Worm (Caenorhabditis elegans) whole organism, L4 larva: ENCODE data around the gene T06F4.1.
A peak's percentile ranks its signal among the peaks of the same experiment; 100 is the strongest.

Experiments used
- F26F4.8 ChIP-seq: fragments of 200-800 bp; sonication (Bioruptor generic); conservative IDR thresholded peaks from 2 replicates; pipeline ENCODE4 v1.3.6; 2022; ENCODE audit warnings: missing genetic modification characterization, missing compliant biosample characterization
- F49E8.2 ChIP-seq: sonication (generic microtip); optimal IDR thresholded peaks from 2 replicates; lab custom pipeline; 2016; ENCODE audit warnings: missing compliant biosample characterization, mild to moderate bottlenecking, missing genetic modification characterization, borderline replicate concordance
- Y105C5A.15 ChIP-seq: fragments of 200-800 bp; sonication (Bioruptor generic); IDR thresholded peaks from 2 replicates; pipeline ENCODE4 v1.3.6; 2022; ENCODE audit warnings: missing genetic modification characterization, missing compliant biosample characterization
- Y48G9A.11 ChIP-seq: fragments of 200-800 bp; sonication (Bioruptor generic); IDR thresholded peaks from 2 replicates; pipeline ENCODE4 v1.3.6; 2022; ENCODE audit warnings: missing genetic modification reagents, missing genetic modification characterization, missing compliant biosample characterization
- Y5F2A.4 ChIP-seq: fragments of 200-800 bp; sonication (Bioruptor generic); optimal IDR thresholded peaks from 2 replicates; lab custom pipeline; 2018; ENCODE audit warnings: mild to moderate bottlenecking, missing genetic modification characterization, missing compliant biosample characterization
- ZK337.2 ChIP-seq: fragments of 200-800 bp; sonication (Bioruptor generic); IDR thresholded peaks from 2 replicates; pipeline ENCODE4 v1.3.6; 2022; ENCODE audit warnings: missing genetic modification reagents, missing genetic modification characterization, missing compliant biosample characterization
- ama-1 ChIP-seq: fragments of 150-350 bp; optimal IDR thresholded peaks from 2 replicates; lab custom pipeline; 2014; ENCODE audit warnings: inconsistent platforms, mixed read lengths
- arid-1 ChIP-seq: fragments of 200-800 bp; sonication (Bioruptor generic); conservative IDR thresholded peaks from 2 replicates; pipeline ENCODE4 v1.3.6; 2022; ENCODE audit warnings: missing genetic modification reagents, missing genetic modification characterization, missing compliant biosample characterization
- ceh-32 ChIP-seq: sonication (generic microtip); optimal IDR thresholded peaks from 2 replicates; lab custom pipeline; 2016; ENCODE audit warnings: mild to moderate bottlenecking, missing genetic modification characterization, missing compliant biosample characterization; ENCODE audit not compliant: poor library complexity
- cey-2 ChIP-seq: sonication (generic microtip); optimal IDR thresholded peaks from 3 replicates; lab custom pipeline; 2017; ENCODE audit warnings: missing genetic modification characterization, mild to moderate bottlenecking, missing compliant biosample characterization, antibody characterized with exemption, borderline replicate concordance; ENCODE audit not compliant: insufficient read depth
- daf-16 ChIP-seq, 3 experiments: sonication (generic microtip); optimal IDR thresholded peaks; 2 replicates each; lab custom pipeline; 2016 to 2017; ENCODE audit warnings: missing genetic modification characterization in 3 of 3, missing genetic modification reagents in 3 of 3, mild to moderate bottlenecking in 2 of 3, missing compliant biosample characterization in 2 of 3, missing biosample characterization in 1 of 3, moderate library complexity in 1 of 3
- daf-19 ChIP-seq: fragments of 200-800 bp; sonication (Bioruptor generic); conservative IDR thresholded peaks from 2 replicates; pipeline ENCODE4 v1.3.6; 2022; ENCODE audit warnings: missing genetic modification characterization, missing compliant biosample characterization
- daf-8 ChIP-seq: fragments of 200-800 bp; sonication (Bioruptor generic); IDR thresholded peaks from 2 replicates; pipeline ENCODE4 v1.3.6; 2022; ENCODE audit warnings: missing genetic modification characterization, missing compliant biosample characterization
- dmd-6 ChIP-seq: fragments of 200-800 bp; sonication (Bioruptor generic); IDR thresholded peaks from 2 replicates; pipeline ENCODE4 v1.3.6; 2022; ENCODE audit warnings: missing genetic modification reagents, missing genetic modification characterization, missing compliant biosample characterization
- dmd-8 ChIP-seq: fragments of 200-800 bp; sonication (Bioruptor generic); IDR thresholded peaks from 2 replicates; pipeline ENCODE4 v1.3.6; 2022; ENCODE audit warnings: missing genetic modification characterization, missing compliant biosample characterization
- dmd-9 ChIP-seq: fragments of 200-800 bp; sonication (Bioruptor generic); IDR thresholded peaks from 2 replicates; pipeline ENCODE4 v1.3.6; 2022; ENCODE audit warnings: missing genetic modification reagents, missing genetic modification characterization, missing compliant biosample characterization
- dpl-1 ChIP-seq: fragments of 150-350 bp; optimal IDR thresholded peaks from 2 replicates; lab custom pipeline; 2014; ENCODE audit warnings: missing biosample characterization, missing genetic modification reagents, missing genetic modification characterization
- egl-27 ChIP-seq: sonication (generic microtip); optimal IDR thresholded peaks from 3 replicates; lab custom pipeline; 2017; ENCODE audit warnings: missing biosample characterization, missing genetic modification reagents, missing genetic modification characterization
- egl-43 ChIP-seq: fragments of 200-800 bp; sonication (Bioruptor generic); IDR thresholded peaks from 2 replicates; pipeline ENCODE4 v1.3.6; 2022; ENCODE audit warnings: missing genetic modification reagents, missing genetic modification characterization, missing compliant biosample characterization
- fkh-10 ChIP-seq: fragments of 150-350 bp; optimal IDR thresholded peaks from 2 replicates; lab custom pipeline; 2014; ENCODE audit warnings: missing biosample characterization, missing genetic modification reagents, missing genetic modification characterization
- gei-8 ChIP-seq: fragments of 200-800 bp; sonication (Bioruptor generic); optimal IDR thresholded peaks from 2 replicates; lab custom pipeline; 2018; ENCODE audit warnings: mild to moderate bottlenecking, missing genetic modification characterization, missing compliant biosample characterization
- hmg-1.1 ChIP-seq: fragments of 200-800 bp; sonication (Bioruptor generic); IDR thresholded peaks from 2 replicates; pipeline ENCODE4 v1.3.6; 2022; ENCODE audit warnings: missing genetic modification reagents, missing genetic modification characterization, missing compliant biosample characterization
- lim-7 ChIP-seq: fragments of 200-800 bp; sonication (Bioruptor generic); IDR thresholded peaks from 2 replicates; pipeline ENCODE4 v1.3.6; 2022; ENCODE audit warnings: missing genetic modification characterization, missing compliant biosample characterization
- lsy-2 ChIP-seq, 2 experiments: fragments of 150-350 bp in 1 of 2; sonication (generic microtip) in 1 of 2; optimal IDR thresholded peaks; 2 replicates each; lab custom pipeline; 2014 to 2017; ENCODE audit warnings: missing biosample characterization in 2 of 2, missing genetic modification characterization in 2 of 2
- madf-5 ChIP-seq, 2 experiments: fragments of 200-800 bp; sonication (Bioruptor generic); IDR thresholded peaks; 2 replicates each; pipeline ENCODE4 v1.3.6; 2022; ENCODE audit warnings: missing compliant biosample characterization in 2 of 2, missing genetic modification characterization in 2 of 2
- mdt-29 ChIP-seq: fragments of 200-800 bp; sonication (Bioruptor generic); IDR thresholded peaks from 2 replicates; pipeline ENCODE4 v1.3.6; 2022; ENCODE audit warnings: missing genetic modification reagents, missing genetic modification characterization, missing compliant biosample characterization
- mxl-2 ChIP-seq: fragments of 200-800 bp; sonication (Bioruptor generic); conservative IDR thresholded peaks from 2 replicates; pipeline ENCODE4 v1.3.6; 2022; ENCODE audit warnings: missing genetic modification reagents, missing genetic modification characterization, missing compliant biosample characterization
- nhr-10 ChIP-seq: fragments of 150-350 bp; optimal IDR thresholded peaks from 2 replicates; lab custom pipeline; 2014; ENCODE audit warnings: missing biosample characterization, missing genetic modification characterization
- nhr-102 ChIP-seq: sonication (generic microtip); optimal IDR thresholded peaks from 2 replicates; lab custom pipeline; 2016; ENCODE audit warnings: mild to moderate bottlenecking, missing genetic modification characterization, moderate library complexity, missing compliant biosample characterization
- nhr-11 ChIP-seq: fragments of 150-350 bp; optimal IDR thresholded peaks from 2 replicates; lab custom pipeline; 2014; ENCODE audit warnings: missing biosample characterization, missing genetic modification characterization
- nhr-28 ChIP-seq: fragments of 150-350 bp; optimal IDR thresholded peaks from 2 replicates; lab custom pipeline; 2014; ENCODE audit warnings: missing biosample characterization, missing genetic modification characterization
- nhr-41 ChIP-seq: fragments of 200-800 bp; sonication (Bioruptor generic); IDR thresholded peaks from 2 replicates; pipeline ENCODE4 v1.3.6; 2022; ENCODE audit warnings: missing genetic modification reagents, missing genetic modification characterization, missing compliant biosample characterization
- nhr-48 ChIP-seq: sonication (generic microtip); optimal IDR thresholded peaks from 2 replicates; lab custom pipeline; 2016; ENCODE audit warnings: mild to moderate bottlenecking, missing genetic modification characterization, missing compliant biosample characterization
- nhr-77 ChIP-seq: fragments of 150-350 bp; optimal IDR thresholded peaks from 2 replicates; lab custom pipeline; 2014; ENCODE audit warnings: missing biosample characterization, missing genetic modification characterization
- php-3 ChIP-seq: fragments of 200-800 bp; sonication (Bioruptor generic); IDR thresholded peaks from 2 replicates; pipeline ENCODE4 v1.3.6; 2022; ENCODE audit warnings: missing genetic modification reagents, missing genetic modification characterization, missing compliant biosample characterization
- skn-1 ChIP-seq: fragments of 150-350 bp; optimal IDR thresholded peaks from 2 replicates; lab custom pipeline; 2014; ENCODE audit warnings: missing biosample characterization, missing genetic modification characterization
- snpc-1.2 ChIP-seq: fragments of 200-800 bp; sonication (Bioruptor generic); IDR thresholded peaks from 2 replicates; pipeline ENCODE4 v1.3.6; 2022; ENCODE audit warnings: missing genetic modification reagents, missing genetic modification characterization, missing compliant biosample characterization
- snpc-4 ChIP-seq: fragments of 150-350 bp; optimal IDR thresholded peaks from 2 replicates; lab custom pipeline; 2014; ENCODE audit warnings: missing biosample characterization, missing genetic modification characterization
- spr-1 ChIP-seq: sonication (generic microtip); optimal IDR thresholded peaks from 2 replicates; lab custom pipeline; 2016; ENCODE audit warnings: mild to moderate bottlenecking, missing genetic modification characterization, missing compliant biosample characterization
- unc-39 ChIP-seq: sonication (generic microtip); optimal IDR thresholded peaks from 2 replicates; lab custom pipeline; 2017; ENCODE audit warnings: missing biosample characterization, missing genetic modification characterization
- zag-1 ChIP-seq: fragments of 150-350 bp; optimal IDR thresholded peaks from 2 replicates; lab custom pipeline; 2014; ENCODE audit warnings: missing biosample characterization, missing genetic modification characterization
- zip-11 ChIP-seq: fragments of 200-800 bp; sonication (Bioruptor generic); IDR thresholded peaks from 2 replicates; pipeline ENCODE4 v1.3.6; 2022; ENCODE audit warnings: missing genetic modification characterization, missing compliant biosample characterization
- ztf-11 ChIP-seq: fragments of 150-350 bp; optimal IDR thresholded peaks from 2 replicates; lab custom pipeline; 2014; ENCODE audit warnings: missing biosample characterization, missing genetic modification characterization
- ztf-7 ChIP-seq: fragments of 150-350 bp; optimal IDR thresholded peaks from 2 replicates; lab custom pipeline; 2014; ENCODE audit warnings: missing biosample characterization, missing genetic modification characterization

The T06F4.1 gene

ce11 chrX:4007724-4008123 is 71.4 kb downstream of the T06F4.1 start (continued):
- TF ChIP-seq daf-16 (GFP tag; optimal IDR thresholded peaks at IDR 0.05; lab: Kevin White, UChicago) (peak in 1 of 2 experiments; percentile 80), daf-16 (tag; optimal IDR thresholded peaks at IDR 0.05; lab: Kevin White, UChicago) (peak; percentile 94), lim-7 (GFP tag; lab: Robert Waterston, UW) (no peak), dmd-8 (GFP tag; lab: Robert Waterston, UW) (no peak), snpc-1.2 (GFP tag; lab: Robert Waterston, UW) (no peak), php-3 (peak; percentile 69), mdt-29 (no peak), mxl-2 (GFP tag; lab: Robert Waterston, UW) (no peak), ama-1 (lab: Kevin White, UChicago) (no peak), dmd-6 (GFP tag; lab: Robert Waterston, UW) (peak; percentile 90), ZK337.2 (GFP tag; lab: Robert Waterston, UW) (no peak), nhr-102 (tag; lab: Kevin White, UChicago) (peak; percentile 85), unc-39 (tag; lab: Kevin White, UChicago) (no peak), lsy-2 (tag; optimal IDR thresholded peaks at IDR 0.05; lab: Kevin White, UChicago) (peak in 1 of 2 experiments; percentile 59), nhr-41 (GFP tag; lab: Robert Waterston, UW) (peak; percentile 56; the same call in 1 of the 2 replicates), ztf-11 (tag; lab: Kevin White, UChicago) (no peak), nhr-11 (no peak), F26F4.8 (GFP tag; lab: Robert Waterston, UW) (no peak), daf-8 (GFP tag; lab: Robert Waterston, UW) (no peak), fkh-10 (GFP tag; lab: Kevin White, UChicago) (no peak), zip-11 (GFP tag; lab: Robert Waterston, UW) (no peak), dmd-9 (no peak), zag-1 (tag; lab: Kevin White, UChicago) (no peak), hmg-1.1 (GFP tag; lab: Robert Waterston, UW) (no peak), dpl-1 (GFP tag; lab: Kevin White, UChicago) (no peak), nhr-77 (peak; percentile 89), madf-5 (GFP tag; IDR thresholded peaks at IDR 0.05; lab: Robert Waterston, UW) (no peak), snpc-4 (no peak), daf-19 (GFP tag; lab: Robert Waterston, UW) (no peak), gei-8 (GFP tag; lab: Kevin White, UChicago) (no peak), egl-43 (GFP tag; lab: Robert Waterston, UW) (no peak), F49E8.2 (tag; lab: Kevin White, UChicago) (no peak), ztf-7 (peak; percentile 98), nhr-28 (tag; lab: Kevin White, UChicago) (peak; percentile 92), Y48G9A.11 (no peak), nhr-48 (tag; lab: Kevin White, UChicago) (peak; percentile 78), Y105C5A.15 (GFP tag; lab: Robert Waterston, UW) (no peak), ceh-32 (tag; lab: Kevin White, UChicago) (no peak), Y5F2A.4 (GFP tag; lab: Kevin White, UChicago) (no peak), nhr-10 (tag; lab: Kevin White, UChicago) (peak; percentile 61), arid-1 (GFP tag; lab: Robert Waterston, UW) (no peak), spr-1 (tag; lab: Kevin White, UChicago) (peak; percentile 49), egl-27 (tag; lab: Kevin White, UChicago) (no peak), cey-2 (tag; lab: Kevin White, UChicago) (peak; percentile 57), skn-1 (tag; lab: Kevin White, UChicago) (no peak)
